Worm (Caenorhabditis elegans) whole organism, young adult: ENCODE data around the gene rgs-10.

Experiments
- Y53G8AR.9 ChIP-seq: fragments of 200-800 bp; sonication (Bioruptor generic); conservative IDR thresholded peaks from 2 replicates; pipeline ENCODE4 v1.3.6; 2022; ENCODE audit warnings: missing genetic modification reagents, missing genetic modification characterization, missing compliant biosample characterization
- Y95B8A.8 ChIP-seq: fragments of 200-800 bp; sonication (Bioruptor generic); IDR thresholded peaks from 2 replicates; pipeline ENCODE4 v1.3.6; 2022; ENCODE audit warnings: missing genetic modification reagents, missing genetic modification characterization, missing compliant biosample characterization
- attf-5 ChIP-seq: fragments of 200-800 bp; sonication (Bioruptor generic); optimal IDR thresholded peaks from 2 replicates; lab custom pipeline; 2018; ENCODE audit warnings: mild to moderate bottlenecking, missing genetic modification characterization, missing compliant biosample characterization
- snpc-1.3 ChIP-seq: sonication (generic microtip); optimal IDR thresholded peaks from 2 replicates; lab custom pipeline; 2017; ENCODE audit warnings: missing genetic modification characterization, mild to moderate bottlenecking, missing compliant biosample characterization, antibody characterized with exemption, moderate library complexity, missing genotype, missing genetic modification reagents; ENCODE audit not compliant: insufficient read depth
- unc-62 ChIP-seq: fragments of 150-350 bp; optimal IDR thresholded peaks from 2 replicates; lab custom pipeline; 2014; ENCODE audit warnings: missing biosample characterization, missing genetic modification reagents, missing genetic modification characterization
- ztf-6 ChIP-seq: fragments of 200-800 bp; sonication (Bioruptor generic); IDR thresholded peaks from 2 replicates; pipeline ENCODE4 v1.3.6; 2022; ENCODE audit warnings: missing genetic modification reagents, missing genetic modification characterization, missing compliant biosample characterization

DNA sequence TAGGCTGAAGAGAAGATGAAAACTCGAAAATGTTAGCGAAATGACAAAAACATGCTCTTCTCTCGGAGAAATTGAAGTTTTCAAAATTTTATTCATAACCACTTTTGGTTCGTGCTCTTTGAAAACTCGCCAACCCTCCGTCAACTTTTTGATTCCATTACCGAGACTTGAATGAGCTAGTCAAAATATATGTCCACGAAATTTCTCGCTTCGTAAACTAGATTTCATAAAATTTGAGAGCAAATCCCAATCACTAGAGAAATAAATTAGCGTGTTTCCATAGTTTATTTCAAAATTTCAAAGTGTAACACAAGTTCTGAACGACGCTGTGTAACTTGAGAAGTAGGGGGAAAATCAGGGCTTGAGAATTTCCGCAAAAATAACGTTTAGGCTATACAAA, 31.2 kb downstream of the rgs-10 start:
- TF ChIP-seq attf-5 (no peak), unc-62 (GFP tag; lab: Kevin White, UChicago) (no peak), Y95B8A.8 (GFP tag; lab: Robert Waterston, UW) (no peak), ztf-6 (GFP tag; lab: Robert Waterston, UW) (no peak), Y53G8AR.9 (GFP tag; lab: Robert Waterston, UW) (no peak), snpc-1.3 (tag; lab: Kevin White, UChicago) (no peak)
